Worm (Caenorhabditis elegans): ENCODE results near the gene C06E1.7.

The C06E1.7 gene

DNA sequence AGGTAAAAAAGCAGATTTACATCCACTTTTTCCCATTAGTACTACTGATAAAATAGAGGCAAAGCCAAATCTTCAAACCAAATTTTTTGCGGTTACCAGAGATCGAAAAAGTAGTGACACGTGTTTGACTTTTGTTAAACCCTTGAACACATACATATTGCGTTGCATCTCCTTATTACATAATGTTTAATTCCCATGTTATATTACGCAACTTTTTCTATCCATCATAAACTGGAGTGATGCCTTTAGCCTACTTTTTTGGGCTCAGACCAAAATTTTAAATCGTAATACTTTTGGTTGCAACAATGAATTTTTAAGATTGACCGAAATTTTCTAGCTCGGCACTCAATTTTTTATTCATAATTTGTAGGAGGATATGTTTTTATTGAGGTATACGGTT is 28.5 kb upstream of the C06E1.7 start:
- TF ChIP-seq tbx-11 (GFP tag; IDR thresholded peaks at IDR 0.05) (no peak), tra-4 (tag; optimal IDR thresholded peaks at IDR 0.05) (no peak), ama-1 (optimal IDR thresholded peaks at IDR 0.05) (no peak), hnd-1 (tag; optimal IDR thresholded peaks at IDR 0.05) (no peak), F13C5.2 (tag; optimal IDR thresholded peaks at IDR 0.05) (no peak), sea-1 (GFP tag; conservative IDR thresholded peaks at IDR 0.05) (no peak)

DNA sequence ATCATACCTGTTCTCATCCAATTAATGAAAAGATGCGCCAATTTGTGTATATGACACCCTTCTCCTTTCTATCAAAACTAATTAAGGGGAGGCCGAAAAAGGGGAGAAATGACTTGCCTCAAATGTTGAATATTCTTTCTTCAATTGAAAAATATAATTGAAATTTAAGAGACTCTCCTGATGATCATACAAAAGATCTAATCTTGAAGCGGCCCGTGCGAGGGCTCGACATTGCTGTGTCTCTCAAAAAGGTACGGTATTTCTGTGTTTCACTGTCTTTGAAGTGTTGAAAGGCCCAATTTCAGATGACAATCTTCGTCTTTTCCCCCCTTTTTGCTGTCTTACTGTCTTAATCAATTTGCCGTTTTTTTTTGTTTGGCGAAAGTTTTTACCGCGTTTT is 27.5 kb upstream of the C06E1.7 start:
- TF ChIP-seq hmg-4 (GFP tag; optimal IDR thresholded peaks at IDR 0.05) (no peak), tbx-11 (GFP tag; IDR thresholded peaks at IDR 0.05) (no peak), B0310.2 (tag; optimal IDR thresholded peaks at IDR 0.05) (no peak)

DNA sequence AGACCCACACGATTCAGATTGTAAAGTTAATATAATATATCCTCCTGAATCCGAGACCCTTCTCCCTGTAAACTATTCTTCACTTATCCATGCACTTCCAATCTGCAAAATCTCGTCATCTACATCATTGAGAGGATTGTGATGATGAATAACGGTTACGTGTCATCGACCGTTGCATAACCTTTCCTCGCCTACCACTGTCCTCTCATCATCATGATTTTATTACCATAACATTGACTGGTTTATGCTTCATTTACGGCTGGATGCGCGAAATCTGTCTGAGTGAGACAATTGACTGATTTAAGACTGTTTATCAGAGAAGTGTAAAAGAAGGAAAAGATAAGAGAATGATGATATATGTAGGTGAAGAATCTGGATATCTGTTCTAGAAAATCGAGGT is 26.7 kb upstream of the C06E1.7 start:
- TF ChIP-seq sea-1 (GFP tag; conservative IDR thresholded peaks at IDR 0.05) (no peak), ceh-36 (tag; optimal IDR thresholded peaks at IDR 0.05) (no peak)

DNA sequence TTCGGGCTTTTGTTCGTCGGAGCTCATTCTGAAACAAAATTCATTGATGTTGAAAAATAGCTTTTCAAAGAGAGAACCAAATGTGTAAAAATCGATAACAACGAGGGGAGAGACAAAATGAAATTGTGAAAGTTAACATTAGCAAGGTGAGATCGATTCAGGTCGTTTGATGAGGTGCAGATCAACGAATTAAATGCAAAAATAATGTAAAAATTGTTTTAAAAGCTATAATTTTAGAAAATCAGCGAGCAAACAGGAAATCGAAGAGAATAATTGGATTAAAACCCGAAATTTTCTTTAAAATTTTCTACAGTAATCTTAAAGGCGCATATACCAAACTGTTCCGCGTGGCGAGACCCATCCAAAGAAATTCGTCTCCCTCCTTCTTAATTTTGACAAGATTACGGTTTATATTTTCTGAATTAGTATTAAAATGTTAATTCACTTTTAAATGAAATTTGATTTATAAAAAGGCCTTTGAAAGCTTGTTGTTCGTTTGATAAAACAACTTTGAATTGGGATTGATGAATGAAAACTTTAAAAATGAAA is 25.0 kb upstream of the C06E1.7 start, which contains the start of gene C13G5.2:
C13G5.2 (minus strand) TSS at position 51 of the 549 bp plus-strand sequence.
- TF ChIP-seq tra-4 (tag; optimal IDR thresholded peaks at IDR 0.05), result no peak
- TF ChIP-seq ets-7 (tag; optimal IDR thresholded peaks at IDR 0.05), result no peak
- no peak for TF ChIP-seq flt-1 (GFP tag; IDR thresholded peaks at IDR 0.05)
- TF ChIP-seq aly-1 (tag; optimal IDR thresholded peaks at IDR 0.05), result no peak
- TF ChIP-seq B0310.2 (tag; optimal IDR thresholded peaks at IDR 0.05), result no peak
- no peak for TF ChIP-seq scrt-1 (GFP tag; IDR thresholded peaks at IDR 0.05)
- TF ChIP-seq ceh-36 (tag; optimal IDR thresholded peaks at IDR 0.05), result no peak
- TF ChIP-seq pes-1 (GFP tag; IDR thresholded peaks at IDR 0.05), result no peak
- no peak for TF ChIP-seq hmbx-1 (tag; optimal IDR thresholded peaks at IDR 0.05)
- TF ChIP-seq hnd-1 (tag; optimal IDR thresholded peaks at IDR 0.05), result no peak
- TF ChIP-seq ceh-13 (GFP tag; optimal IDR thresholded peaks at IDR 0.05), result no peak
- no peak for TF ChIP-seq tbx-11 (GFP tag; IDR thresholded peaks at IDR 0.05)

DNA sequence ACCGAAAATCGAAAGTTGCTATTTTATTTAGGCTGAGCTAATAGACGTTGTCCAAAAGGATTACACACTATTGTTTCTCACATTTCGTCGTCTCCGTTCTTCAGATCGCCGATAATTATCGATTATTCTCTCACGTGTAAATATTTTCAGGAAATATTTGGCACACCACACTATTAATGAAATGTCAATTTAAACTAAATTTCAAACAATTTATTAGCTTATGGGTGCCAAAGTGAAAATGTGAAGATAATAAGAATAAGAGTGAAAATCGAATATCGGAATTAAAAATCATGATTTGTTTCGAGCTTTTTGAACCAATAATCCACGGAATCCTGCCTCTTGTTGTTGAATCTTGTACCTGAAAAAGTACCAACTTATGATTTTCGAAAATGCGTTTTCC is 23.1 kb upstream of the C06E1.7 start, which contains the start of gene C06E1.11:
C06E1.11 (minus strand) TSS at position 101 of the 400 bp plus-strand sequence.
- TF ChIP-seq ets-7 (tag; optimal IDR thresholded peaks at IDR 0.05) (no peak), sea-1 (GFP tag; conservative IDR thresholded peaks at IDR 0.05) (no peak), ceh-36 (tag; optimal IDR thresholded peaks at IDR 0.05) (no peak), aly-1 (tag; optimal IDR thresholded peaks at IDR 0.05) (no peak), hmg-4 (GFP tag; optimal IDR thresholded peaks at IDR 0.05) (no peak), F13C5.2 (tag; optimal IDR thresholded peaks at IDR 0.05) (no peak), tra-4 (tag; optimal IDR thresholded peaks at IDR 0.05) (no peak), ceh-13 (GFP tag; optimal IDR thresholded peaks at IDR 0.05) (no peak), hnd-1 (tag; optimal IDR thresholded peaks at IDR 0.05) (no peak), flt-1 (GFP tag; IDR thresholded peaks at IDR 0.05) (no peak), hmbx-1 (tag; optimal IDR thresholded peaks at IDR 0.05) (no peak), tbx-37 (GFP tag; conservative IDR thresholded peaks at IDR 0.05) (no peak), tbx-11 (GFP tag; IDR thresholded peaks at IDR 0.05) (no peak), pes-1 (GFP tag; IDR thresholded peaks at IDR 0.05) (no peak)

DNA sequence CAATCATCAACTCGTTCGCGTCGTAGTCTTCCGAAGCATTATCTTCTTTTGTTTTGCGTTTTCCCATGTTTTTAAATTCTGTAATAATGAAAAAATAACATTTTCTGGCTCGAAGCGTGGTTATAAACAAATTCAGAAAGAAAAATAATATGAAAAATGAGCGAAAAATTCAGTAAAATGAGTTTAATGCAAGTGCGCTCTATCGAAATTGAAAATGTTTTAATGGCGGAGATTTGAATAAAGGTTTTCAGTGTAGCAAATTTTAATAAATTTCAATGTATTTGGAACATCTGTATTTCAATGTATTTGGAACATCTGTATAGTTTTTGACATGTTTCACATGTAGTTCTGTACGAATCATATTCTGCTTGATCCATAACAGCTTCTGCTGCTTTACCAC is 21.0 kb upstream of the C06E1.7 start, which contains the start of gene rha-2:
rha-2 (minus strand) TSS at position 80 of the 400 bp plus-strand sequence.
- TF ChIP-seq hnd-1 (tag; optimal IDR thresholded peaks at IDR 0.05) (no peak), hmbx-1 (tag; optimal IDR thresholded peaks at IDR 0.05) (no peak), ceh-36 (tag; optimal IDR thresholded peaks at IDR 0.05) (no peak), F13C5.2 (tag; optimal IDR thresholded peaks at IDR 0.05) (no peak), ceh-13 (GFP tag; optimal IDR thresholded peaks at IDR 0.05) (no peak), hmg-4 (GFP tag; optimal IDR thresholded peaks at IDR 0.05) (no peak), flt-1 (GFP tag; IDR thresholded peaks at IDR 0.05) (no peak), sea-1 (GFP tag; conservative IDR thresholded peaks at IDR 0.05) (no peak), tbx-37 (GFP tag; conservative IDR thresholded peaks at IDR 0.05) (no peak), ets-7 (tag; optimal IDR thresholded peaks at IDR 0.05) (no peak), ama-1 (optimal IDR thresholded peaks at IDR 0.05) (no peak), tbx-11 (GFP tag; IDR thresholded peaks at IDR 0.05) (no peak), scrt-1 (GFP tag; IDR thresholded peaks at IDR 0.05) (no peak), B0310.2 (tag; optimal IDR thresholded peaks at IDR 0.05) (no peak), aly-1 (tag; optimal IDR thresholded peaks at IDR 0.05) (no peak), pes-1 (GFP tag; IDR thresholded peaks at IDR 0.05) (no peak), tra-4 (tag; optimal IDR thresholded peaks at IDR 0.05) (no peak)

DNA sequence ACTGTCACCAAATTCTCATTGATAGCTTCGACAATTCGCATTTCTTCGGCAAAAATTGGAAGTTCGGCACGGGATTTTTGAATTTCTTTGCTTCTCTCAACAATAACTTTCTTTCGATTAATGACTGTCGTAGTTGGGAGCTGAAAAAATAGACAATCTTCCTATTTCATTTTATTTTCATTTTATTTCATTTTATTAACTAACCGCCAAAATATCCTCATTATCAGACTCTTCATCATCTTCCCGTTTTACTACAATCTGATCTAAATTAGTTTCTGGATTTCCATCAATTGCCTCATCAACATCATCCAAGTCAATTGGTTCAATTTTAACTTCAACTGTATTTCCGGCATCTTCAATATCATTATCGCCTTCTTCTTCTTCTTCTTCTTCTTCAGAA is 20.1 kb upstream of the C06E1.7 start:
- TF ChIP-seq pes-1 (GFP tag; IDR thresholded peaks at IDR 0.05), result no peak
- TF ChIP-seq sea-1 (GFP tag; conservative IDR thresholded peaks at IDR 0.05), result no peak
- TF ChIP-seq tbx-11 (GFP tag; IDR thresholded peaks at IDR 0.05), result no peak
- no peak for TF ChIP-seq ama-1 (optimal IDR thresholded peaks at IDR 0.05)
- no peak for TF ChIP-seq flt-1 (GFP tag; IDR thresholded peaks at IDR 0.05)
- TF ChIP-seq aly-1 (tag; optimal IDR thresholded peaks at IDR 0.05), result no peak
- no peak for TF ChIP-seq F13C5.2 (tag; optimal IDR thresholded peaks at IDR 0.05)
- TF ChIP-seq hmg-4 (GFP tag; optimal IDR thresholded peaks at IDR 0.05), result no peak
- no peak for TF ChIP-seq ets-7 (tag; optimal IDR thresholded peaks at IDR 0.05)
- no peak for TF ChIP-seq scrt-1 (GFP tag; IDR thresholded peaks at IDR 0.05)
- TF ChIP-seq tbx-37 (GFP tag; conservative IDR thresholded peaks at IDR 0.05), result no peak
- TF ChIP-seq B0310.2 (tag; optimal IDR thresholded peaks at IDR 0.05), result no peak
- TF ChIP-seq hnd-1 (tag; optimal IDR thresholded peaks at IDR 0.05), result no peak
- no peak for TF ChIP-seq tra-4 (tag; optimal IDR thresholded peaks at IDR 0.05)
- TF ChIP-seq ceh-36 (tag; optimal IDR thresholded peaks at IDR 0.05), result no peak
- TF ChIP-seq ceh-13 (GFP tag; optimal IDR thresholded peaks at IDR 0.05), result no peak
- TF ChIP-seq hmbx-1 (tag; optimal IDR thresholded peaks at IDR 0.05), result no peak

DNA sequence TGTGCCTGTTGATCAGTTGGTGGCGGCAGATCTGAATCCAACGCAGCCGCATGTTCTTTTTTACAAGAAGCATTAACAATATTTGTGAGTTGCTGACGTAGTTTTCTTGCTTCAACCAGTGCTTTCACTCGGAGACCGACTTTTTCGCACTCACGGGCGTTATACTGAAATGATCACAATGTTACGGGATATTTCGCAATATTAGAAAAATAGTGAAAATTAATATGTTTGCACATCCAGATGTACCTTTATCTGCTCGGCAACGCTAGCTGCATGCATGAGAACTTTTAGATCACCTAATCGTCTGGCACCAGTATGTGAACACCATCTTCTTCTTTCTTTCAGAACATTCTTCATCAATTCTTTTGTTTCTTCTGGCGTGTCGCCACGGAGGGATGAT is 17.8 kb upstream of the C06E1.7 start:
- no peak for TF ChIP-seq tbx-11 (GFP tag; IDR thresholded peaks at IDR 0.05)
- no peak for TF ChIP-seq tbx-37 (GFP tag; conservative IDR thresholded peaks at IDR 0.05)
- no peak for TF ChIP-seq F13C5.2 (tag; optimal IDR thresholded peaks at IDR 0.05)
- no peak for TF ChIP-seq pes-1 (GFP tag; IDR thresholded peaks at IDR 0.05)
- no peak for TF ChIP-seq ets-7 (tag; optimal IDR thresholded peaks at IDR 0.05)
- no peak for TF ChIP-seq ama-1 (optimal IDR thresholded peaks at IDR 0.05)
- no peak for TF ChIP-seq hmg-4 (GFP tag; optimal IDR thresholded peaks at IDR 0.05)
- no peak for TF ChIP-seq ceh-36 (tag; optimal IDR thresholded peaks at IDR 0.05)
- TF ChIP-seq B0310.2 (tag; optimal IDR thresholded peaks at IDR 0.05), result no peak
- TF ChIP-seq scrt-1 (GFP tag; IDR thresholded peaks at IDR 0.05), result no peak
- TF ChIP-seq ceh-13 (GFP tag; optimal IDR thresholded peaks at IDR 0.05), result no peak
- TF ChIP-seq flt-1 (GFP tag; IDR thresholded peaks at IDR 0.05), result no peak
- TF ChIP-seq tra-4 (tag; optimal IDR thresholded peaks at IDR 0.05), result no peak
- no peak for TF ChIP-seq sea-1 (GFP tag; conservative IDR thresholded peaks at IDR 0.05)
- TF ChIP-seq hnd-1 (tag; optimal IDR thresholded peaks at IDR 0.05), result no peak
- no peak for TF ChIP-seq hmbx-1 (tag; optimal IDR thresholded peaks at IDR 0.05)
- TF ChIP-seq aly-1 (tag; optimal IDR thresholded peaks at IDR 0.05), result no peak

Measured in whole organism, early embryonic.